Worm (Caenorhabditis elegans) whole organism, midembryonic: ENCODE measurements around the gene hil-2.
"Not testable (repeated sequence)": the region's sequence is repeated elsewhere in the genome, so short reads cannot be mapped to it uniquely, and the experiment has no call there.

Source experiments
- T22C8.4 ChIP-seq: fragments of 200-800 bp; sonication (Bioruptor generic); IDR thresholded peaks from 2 replicates; pipeline ENCODE4 v1.3.6; 2022; ENCODE audit warnings: missing genetic modification characterization, missing compliant biosample characterization
- cog-1 ChIP-seq: sonication (generic microtip); optimal IDR thresholded peaks from 2 replicates; lab custom pipeline; 2016; ENCODE audit warnings: missing genetic modification characterization, missing compliant biosample characterization
- flt-1 ChIP-seq: fragments of 200-800 bp; sonication (Bioruptor generic); IDR thresholded peaks from 2 replicates; pipeline ENCODE4 v1.3.6; 2022; ENCODE audit warnings: missing genetic modification characterization, missing compliant biosample characterization
- klf-2 ChIP-seq: fragments of 200-800 bp; sonication (Bioruptor generic); conservative IDR thresholded peaks from 2 replicates; pipeline ENCODE4 v1.3.6; 2022; ENCODE audit warnings: missing genetic modification reagents, missing genetic modification characterization, missing compliant biosample characterization
- med-1 ChIP-seq: sonication (generic microtip); optimal IDR thresholded peaks from 2 replicates; lab custom pipeline; 2017; ENCODE audit warnings: missing genetic modification characterization, mild to moderate bottlenecking, missing compliant biosample characterization, antibody characterized with exemption, missing genetic modification reagents; ENCODE audit not compliant: insufficient read depth
- ref-1 ChIP-seq: fragments of 200-800 bp; sonication (Bioruptor generic); conservative IDR thresholded peaks from 2 replicates; pipeline ENCODE4 v1.3.6; 2022; ENCODE audit warnings: missing genetic modification reagents, missing genetic modification characterization, missing compliant biosample characterization
- tab-1 ChIP-seq: fragments of 200-800 bp; sonication (Bioruptor generic); IDR thresholded peaks from 2 replicates; pipeline ENCODE4 v1.3.6; 2022; ENCODE audit warnings: missing genetic modification characterization, missing compliant biosample characterization
- ztf-23 ChIP-seq: fragments of 200-800 bp; sonication (Bioruptor generic); IDR thresholded peaks from 2 replicates; pipeline ENCODE4 v1.3.6; 2022; ENCODE audit warnings: missing genetic modification reagents, missing genetic modification characterization, missing compliant biosample characterization
- ztf-29 ChIP-seq: fragments of 200-800 bp; sonication (Bioruptor generic); IDR thresholded peaks from 2 replicates; pipeline ENCODE4 v1.3.6; 2022; ENCODE audit warnings: missing genetic modification reagents, missing genetic modification characterization, missing compliant biosample characterization

Gene hil-2

DNA sequence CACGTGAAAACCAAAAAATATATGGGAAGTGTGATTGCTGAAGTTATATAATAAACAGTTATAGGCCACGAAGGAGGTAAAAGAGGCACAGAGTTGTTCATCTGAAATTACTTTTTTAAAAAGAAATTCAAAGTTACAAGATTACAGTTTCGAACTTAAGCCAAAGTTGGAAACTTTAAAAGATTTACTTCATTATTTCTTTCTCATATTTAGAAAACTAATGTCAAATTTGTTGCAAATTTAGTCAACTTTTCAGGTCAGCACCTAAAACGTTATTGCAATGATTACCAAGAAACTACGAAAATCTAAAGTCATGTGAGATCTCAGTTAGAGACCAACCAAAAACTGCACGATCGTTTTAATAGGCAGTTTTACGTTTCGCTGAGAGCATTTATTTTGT is 9.6 kb downstream of the hil-2 start, which contains the start of gene srv-25:
Gene srv-25 (minus strand): TSS at position 101 of the 400 bp plus-strand sequence.
- TF ChIP-seq ref-1 (no peak), flt-1 (GFP tag; lab: Robert Waterston, UW) (no peak), med-1 (GFP tag; lab: Kevin White, UChicago) (no peak), T22C8.4 (GFP tag; lab: Robert Waterston, UW) (no peak), tab-1 (GFP tag; lab: Robert Waterston, UW) (no peak)

DNA sequence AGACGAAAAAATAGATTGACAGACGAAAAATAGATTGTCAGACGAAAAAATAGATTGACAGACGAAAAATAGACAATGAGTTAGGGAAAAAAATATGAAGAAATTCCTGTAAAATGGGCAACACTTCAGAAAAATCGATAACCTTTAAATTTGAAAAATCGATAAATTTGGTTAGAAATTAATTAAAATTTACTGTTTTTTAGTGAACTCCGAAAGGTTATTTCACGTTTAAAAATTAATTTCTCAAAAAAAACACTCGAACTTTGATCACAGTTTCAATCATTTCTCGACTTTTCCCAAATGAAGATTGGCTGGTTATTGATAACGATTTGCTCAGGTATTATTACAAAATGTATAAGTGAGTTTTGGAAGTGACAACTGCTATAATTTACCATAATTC is 13.4 kb downstream of the hil-2 start, which contains the start of gene csp-2:
Gene csp-2 (plus strand): TSS at position 301 of the 400 bp plus-strand sequence.
- TF ChIP-seq ref-1 = no peak
- no peak for TF ChIP-seq T22C8.4 (GFP tag; lab: Robert Waterston, UW)
- TF ChIP-seq ztf-23 (GFP tag; lab: Robert Waterston, UW) = no peak
- TF ChIP-seq flt-1 (GFP tag; lab: Robert Waterston, UW) = no peak
- TF ChIP-seq cog-1 = no peak
- no peak for TF ChIP-seq tab-1 (GFP tag; lab: Robert Waterston, UW)
- no peak for TF ChIP-seq klf-2
- no peak for TF ChIP-seq med-1 (GFP tag; lab: Kevin White, UChicago)
- no peak for TF ChIP-seq ztf-29 (GFP tag; lab: Robert Waterston, UW)

DNA sequence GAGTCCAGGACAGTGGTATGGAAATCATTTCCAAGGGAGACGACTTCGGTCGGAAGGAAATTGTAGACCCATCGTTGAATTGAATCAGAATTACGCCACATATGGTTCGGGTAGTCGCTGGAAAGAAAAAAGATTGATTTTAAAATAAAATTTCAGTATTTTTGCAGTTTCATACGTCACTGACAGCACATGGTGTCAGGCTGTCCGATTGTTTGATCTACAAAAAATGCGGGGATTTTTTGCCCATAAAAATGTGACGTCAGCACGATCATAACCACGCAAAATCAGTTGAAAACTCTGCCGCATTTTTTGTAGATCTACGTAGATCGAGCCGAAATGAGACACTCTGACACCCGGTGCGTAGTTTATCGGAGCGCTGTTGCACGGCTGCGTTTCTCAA is 23.3 kb downstream of the hil-2 start, which contains the start of gene Y73B6BL.12:
Gene Y73B6BL.12 (minus strand): TSS at position 101 of the 400 bp plus-strand sequence.
- not testable (repeated sequence) for TF ChIP-seq T22C8.4 (GFP tag; lab: Robert Waterston, UW); klf-2; tab-1 (GFP tag; lab: Robert Waterston, UW)

DNA sequence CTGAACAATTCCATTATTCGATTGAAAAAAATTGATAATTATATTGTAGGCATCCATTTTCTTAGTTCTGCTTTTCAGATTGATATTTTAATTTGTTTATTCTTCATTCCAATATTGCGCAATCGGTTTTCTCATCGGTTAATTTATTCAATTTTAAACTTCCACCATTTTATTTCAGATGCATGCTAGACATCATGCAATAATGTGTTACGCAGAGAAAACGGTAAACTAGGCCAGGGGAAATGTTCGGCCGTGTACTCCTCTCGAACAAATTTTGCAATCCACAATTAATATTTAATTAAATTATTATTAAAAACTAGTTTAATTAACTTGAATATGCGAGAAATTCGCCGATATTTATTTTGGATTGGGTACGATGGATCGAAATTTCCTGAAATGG is 27.6 kb downstream of the hil-2 start, which contains the start of gene Y73B6BL.29:
Gene Y73B6BL.29 (plus strand): TSS at position 263 of the 400 bp plus-strand sequence.
- TF ChIP-seq ref-1 = no peak
- 0 out of 2 replicates have a peak, but pooled peaks have one; percentile 60 for TF ChIP-seq klf-2
- TF ChIP-seq ztf-23 (GFP tag; lab: Robert Waterston, UW) = peak; percentile 67; the same call in 1 of the 2 replicates
- peak; percentile 76 for TF ChIP-seq cog-1
- TF ChIP-seq T22C8.4 (GFP tag; lab: Robert Waterston, UW) = peak; percentile 38; the same call in 1 of the 2 replicates
- TF ChIP-seq flt-1 (GFP tag; lab: Robert Waterston, UW) = peak; percentile 62; the same call in 1 of the 2 replicates

ce11 chrIV:6323654-6324224 is 29.7 kb downstream of the hil-2 start, which contains the start of gene sqd-1:
sqd-1 (plus strand) TSS chrIV:6324174.
- TF ChIP-seq flt-1 (GFP tag; lab: Robert Waterston, UW) = peak; percentile 78
- peak; percentile 85 for TF ChIP-seq ztf-23 (GFP tag; lab: Robert Waterston, UW)
- peak; percentile 60 for TF ChIP-seq cog-1
- TF ChIP-seq ztf-29 (GFP tag; lab: Robert Waterston, UW) = no peak

DNA sequence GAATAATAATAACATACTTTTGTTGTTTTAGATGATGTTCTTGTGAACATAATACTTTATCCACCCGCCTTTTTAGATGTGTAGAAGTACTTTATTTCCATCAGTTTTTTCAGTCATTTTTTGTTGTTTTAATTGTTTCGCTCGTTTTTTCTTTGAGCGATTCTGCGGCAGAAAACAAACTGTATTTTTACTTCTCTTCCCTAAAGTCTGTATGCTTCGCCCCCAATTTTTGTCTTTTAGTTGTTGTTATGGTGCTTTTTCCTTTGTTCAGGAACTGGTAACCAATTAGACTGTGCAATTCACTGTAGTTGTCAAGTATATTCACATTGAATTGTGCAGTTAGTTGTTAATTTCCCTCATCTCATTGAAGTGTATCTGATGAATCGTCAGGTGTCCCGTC is 31.7 kb downstream of the hil-2 start:
- TF ChIP-seq flt-1 (GFP tag; lab: Robert Waterston, UW) = no peak
- no peak for TF ChIP-seq klf-2
- TF ChIP-seq cog-1 = no peak
- TF ChIP-seq ref-1 = no peak
- no peak for TF ChIP-seq med-1 (GFP tag; lab: Kevin White, UChicago)
- TF ChIP-seq tab-1 (GFP tag; lab: Robert Waterston, UW) = no peak
- TF ChIP-seq ztf-29 (GFP tag; lab: Robert Waterston, UW) = no peak
- TF ChIP-seq T22C8.4 (GFP tag; lab: Robert Waterston, UW) = no peak
- no peak for TF ChIP-seq ztf-23 (GFP tag; lab: Robert Waterston, UW)

- TF ChIP-seq klf-2 = no peak
- no peak for TF ChIP-seq ref-1
- no peak for TF ChIP-seq med-1 (GFP tag; lab: Kevin White, UChicago)
- TF ChIP-seq ztf-29 (GFP tag; lab: Robert Waterston, UW) = no peak
Measured at ce11 chrIV:6326448-6326847, 32.4 kb downstream of the hil-2 start, which contains the start of gene lsm-8. lsm-8 (plus strand) TSS chrIV:6326526.

DNA sequence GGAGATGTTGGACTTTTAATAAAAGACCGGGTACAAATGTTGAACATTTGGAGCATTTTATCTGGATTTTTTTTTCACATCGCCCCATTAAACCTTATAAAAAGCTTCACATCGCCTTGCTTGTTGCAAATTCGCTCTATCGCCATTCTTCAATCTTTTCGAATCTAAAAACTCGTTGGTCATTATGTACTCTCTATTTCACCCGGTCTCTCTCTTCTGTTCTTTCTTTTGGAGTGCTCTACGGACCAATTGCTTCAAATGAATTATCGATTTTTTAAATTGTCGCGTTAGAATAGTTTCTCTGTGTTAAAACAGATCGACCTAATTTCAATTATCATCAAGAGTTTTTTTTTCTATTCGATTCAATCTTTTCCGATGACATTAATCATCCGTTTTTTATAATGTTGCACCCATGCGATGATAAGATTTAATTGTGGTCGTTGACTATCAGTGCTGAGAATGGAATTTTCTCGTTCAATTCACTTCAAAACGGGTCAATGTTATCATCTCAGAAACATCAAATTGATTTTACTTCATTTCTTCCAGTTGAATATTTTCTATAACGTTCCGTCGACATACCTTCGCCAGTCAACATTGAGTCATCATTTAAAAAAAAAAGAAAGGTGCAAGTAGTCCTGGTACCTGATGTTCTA is 33.4 kb downstream of the hil-2 start:
- TF ChIP-seq klf-2 (no peak), med-1 (GFP tag; lab: Kevin White, UChicago) (no peak)

DNA sequence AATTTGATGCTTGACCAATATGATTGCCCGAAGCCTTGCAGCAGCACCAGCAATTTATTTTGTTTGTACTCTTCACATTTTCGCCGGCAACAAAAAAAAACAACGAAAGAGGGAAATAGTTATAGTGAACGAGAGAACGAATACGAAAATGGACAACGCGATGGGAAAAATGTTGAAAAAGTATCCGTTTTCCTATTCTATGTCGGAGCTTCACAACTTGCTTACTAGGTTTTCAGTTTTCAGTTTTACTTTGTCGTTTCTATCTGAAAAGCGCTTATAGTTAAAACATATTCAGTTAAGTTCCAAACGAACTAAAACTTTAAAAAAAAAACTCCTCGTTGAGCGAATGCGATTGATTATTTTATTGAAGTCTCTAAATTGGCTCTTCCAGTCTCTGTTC is 34.2 kb downstream of the hil-2 start:
- TF ChIP-seq cog-1 = no peak
- no peak for TF ChIP-seq med-1 (GFP tag; lab: Kevin White, UChicago)
- TF ChIP-seq T22C8.4 (GFP tag; lab: Robert Waterston, UW) = no peak
- TF ChIP-seq ztf-23 (GFP tag; lab: Robert Waterston, UW) = no peak
- TF ChIP-seq ztf-29 (GFP tag; lab: Robert Waterston, UW) = no peak
- no peak for TF ChIP-seq klf-2
- TF ChIP-seq ref-1 = no peak
- TF ChIP-seq flt-1 (GFP tag; lab: Robert Waterston, UW) = no peak

- no peak for TF ChIP-seq klf-2
- TF ChIP-seq cog-1 = no peak
- no peak for TF ChIP-seq ztf-29 (GFP tag; lab: Robert Waterston, UW)
- no peak for TF ChIP-seq flt-1 (GFP tag; lab: Robert Waterston, UW)
- TF ChIP-seq med-1 (GFP tag; lab: Kevin White, UChicago) = no peak
- no peak for TF ChIP-seq T22C8.4 (GFP tag; lab: Robert Waterston, UW)
- no peak for TF ChIP-seq ref-1
- TF ChIP-seq ztf-23 (GFP tag; lab: Robert Waterston, UW) = no peak
- TF ChIP-seq tab-1 (GFP tag; lab: Robert Waterston, UW) = no peak
Measured at ce11 chrIV:6329339-6329738, 35.3 kb downstream of the hil-2 start, which contains the start of gene seu-1. seu-1 (plus strand) TSS chrIV:6329639.
